Fruit fly (Drosophila melanogaster) Kc167 (cell line): ENCODE results near the gene sta.

ENCODE experiments used
- Myc ChIP-seq: fragments of >200 bp; optimal IDR thresholded peaks from 2 replicates; lab custom pipeline; 2017; ENCODE audit warnings: missing external identifiers
- Sin3A ChIP-seq: fragments of >200 bp; optimal IDR thresholded peaks from 2 replicates; lab custom pipeline; 2018; ENCODE audit warnings: missing external identifiers
- h ChIP-seq: fragments of >200 bp; optimal IDR thresholded peaks from 3 replicates; lab custom pipeline; 2018; ENCODE audit warnings: missing external identifiers
- insv ChIP-seq: fragments of >200 bp; optimal IDR thresholded peaks from 3 replicates; lab custom pipeline; 2018; ENCODE audit warnings: missing external identifiers
- psq ChIP-seq: fragments of >200 bp; optimal IDR thresholded peaks from 2 replicates; lab custom pipeline; 2017; ENCODE audit warnings: missing external identifiers
- ttk ChIP-seq: sonication (Bioruptor generic); optimal IDR thresholded peaks from 2 replicates; lab custom pipeline; 2017; ENCODE audit warnings: missing external identifiers

Gene sta

dm6 chrX:1470562-1470961, 12.7 kb downstream of the sta start, which contains the start of gene pck:
Gene pck (plus strand): TSS chrX:1470666.
- TF ChIP-seq Sin3A (lab: Kevin White, UChicago) (no peak), Myc (lab: Kevin White, UChicago) (no peak), insv (lab: Kevin White, UChicago) (no peak), psq (lab: Kevin White, UChicago) (no peak), ttk (lab: Kevin White, UChicago) (no peak), h (lab: Kevin White, UChicago) (no peak)

- TF ChIP-seq psq (lab: Kevin White, UChicago): no peak
- no peak for TF ChIP-seq h (lab: Kevin White, UChicago)
- no peak for TF ChIP-seq ttk (lab: Kevin White, UChicago)
- TF ChIP-seq Sin3A (lab: Kevin White, UChicago): no peak
- no peak for TF ChIP-seq Myc (lab: Kevin White, UChicago)
- no peak for TF ChIP-seq insv (lab: Kevin White, UChicago)
Measured at dm6 chrX:1469717-1470116, 13.5 kb downstream of the sta start, which contains the start of gene CG32808. Gene CG32808 (minus strand): TSS chrX:1469817.

dm6 chrX:1467382-1467592, 15.9 kb downstream of the sta start, which contains the start of gene CG14778:
Gene CG14778 (plus strand): TSS chrX:1467493.
- TF ChIP-seq ttk (lab: Kevin White, UChicago): no peak
- no peak for TF ChIP-seq Myc (lab: Kevin White, UChicago)
- TF ChIP-seq Sin3A (lab: Kevin White, UChicago): no peak
- no peak for TF ChIP-seq psq (lab: Kevin White, UChicago)
- no peak for TF ChIP-seq insv (lab: Kevin White, UChicago)
- TF ChIP-seq h (lab: Kevin White, UChicago): no peak

dm6 chrX:1466505-1467381, 16.5 kb downstream of the sta start:
- no peak for TF ChIP-seq h (lab: Kevin White, UChicago)
- no peak for TF ChIP-seq Sin3A (lab: Kevin White, UChicago)
- TF ChIP-seq ttk (lab: Kevin White, UChicago): no peak
- no peak for TF ChIP-seq insv (lab: Kevin White, UChicago)

dm6 chrX:1465707-1466504, 17.3 kb downstream of the sta start, which contains the start of the genes O-fut2 and CG14777:
Gene O-fut2 (minus strand): TSS chrX:1465996.
Gene CG14777 (plus strand): TSS chrX:1466134.
- TF ChIP-seq Myc (lab: Kevin White, UChicago) (no peak), ttk (lab: Kevin White, UChicago) (no peak), h (lab: Kevin White, UChicago) (no peak)

- TF ChIP-seq insv (lab: Kevin White, UChicago): no peak
- no peak for TF ChIP-seq Myc (lab: Kevin White, UChicago)
- TF ChIP-seq h (lab: Kevin White, UChicago): no peak
- no peak for TF ChIP-seq Sin3A (lab: Kevin White, UChicago)
- no peak for TF ChIP-seq ttk (lab: Kevin White, UChicago)
- no peak for TF ChIP-seq psq (lab: Kevin White, UChicago)
Measured at dm6 chrX:1464033-1464432, 19.2 kb downstream of the sta start, which contains the start of gene Ns3. Gene Ns3 (minus strand): TSS chrX:1464220.

- TF ChIP-seq psq (lab: Kevin White, UChicago): no peak
- no peak for TF ChIP-seq Sin3A (lab: Kevin White, UChicago)
- no peak for TF ChIP-seq insv (lab: Kevin White, UChicago)
- TF ChIP-seq Myc (lab: Kevin White, UChicago): no peak
- TF ChIP-seq ttk (lab: Kevin White, UChicago): no peak
- no peak for TF ChIP-seq h (lab: Kevin White, UChicago)
Measured at dm6 chrX:1461544-1461943, 21.7 kb downstream of the sta start, which contains the start of gene CG14787. Gene CG14787 (minus strand): TSS chrX:1461676.

- TF ChIP-seq psq (lab: Kevin White, UChicago) (no peak), h (lab: Kevin White, UChicago) (no peak), insv (lab: Kevin White, UChicago) (no peak), Myc (lab: Kevin White, UChicago) (no peak), Sin3A (lab: Kevin White, UChicago) (no peak), ttk (lab: Kevin White, UChicago) (no peak)
Measured at dm6 chrX:1460278-1460872, 22.8 kb downstream of the sta start, which contains the start of gene Lrpprc2. Gene Lrpprc2 (minus strand): TSS chrX:1460617.

dm6 chrX:1456954-1457353, 26.3 kb downstream of the sta start, which contains the start of gene CG14785:
Gene CG14785 (minus strand): TSS chrX:1457054.
- no peak for TF ChIP-seq Myc (lab: Kevin White, UChicago)
- no peak for TF ChIP-seq psq (lab: Kevin White, UChicago)
- no peak for TF ChIP-seq Sin3A (lab: Kevin White, UChicago)
- no peak for TF ChIP-seq insv (lab: Kevin White, UChicago)
- no peak for TF ChIP-seq h (lab: Kevin White, UChicago)
- TF ChIP-seq ttk (lab: Kevin White, UChicago): no peak

dm6 chrX:1454837-1455236, 28.4 kb downstream of the sta start:
- TF ChIP-seq h (lab: Kevin White, UChicago): no peak
- TF ChIP-seq Sin3A (lab: Kevin White, UChicago): no peak
- TF ChIP-seq insv (lab: Kevin White, UChicago): no peak
- TF ChIP-seq psq (lab: Kevin White, UChicago): no peak
- TF ChIP-seq Myc (lab: Kevin White, UChicago): no peak
- no peak for TF ChIP-seq ttk (lab: Kevin White, UChicago)
